Worm (Caenorhabditis elegans) whole organism, L4/young adult: ENCODE data around the gene dod-21.

ENCODE experiments used
- W03F9.2 ChIP-seq: fragments of 150-350 bp; optimal IDR thresholded peaks from 2 replicates; lab custom pipeline; 2014; ENCODE audit warnings: missing biosample characterization, missing genetic modification characterization
- dao-5 ChIP-seq: sonication (generic microtip); optimal IDR thresholded peaks from 2 replicates; lab custom pipeline; 2016; ENCODE audit warnings: missing genotype, missing genetic modification characterization, moderate library complexity, missing compliant biosample characterization
- him-1 ChIP-seq: sonication (generic microtip); optimal IDR thresholded peaks from 2 replicates; lab custom pipeline; 2016; ENCODE audit warnings: missing genotype, missing genetic modification reagents, missing genetic modification characterization, missing compliant biosample characterization

ce11 chrIV:12960136-12960535, 23.6 kb downstream of the dod-21 start, which contains the start of gene F55G11.7:
- TF ChIP-seq W03F9.2 (tag; lab: Kevin White, UChicago) (no peak), dao-5 (no peak), him-1 (tag; lab: Kevin White, UChicago) (no peak)
